Worm (Caenorhabditis elegans) whole organism, mixed stage, embryonic: ENCODE data around the gene tap-1.

Experiments
- blmp-1 ChIP-seq: fragments of 150-350 bp; optimal IDR thresholded peaks from 2 replicates; lab custom pipeline; 2014; ENCODE audit warnings: missing biosample characterization, missing genetic modification characterization
- ceh-43 ChIP-seq: fragments of 200-800 bp; sonication (Bioruptor generic); optimal IDR thresholded peaks from 2 replicates; lab custom pipeline; 2018; ENCODE audit warnings: mild to moderate bottlenecking, missing genetic modification characterization, moderate library complexity, missing compliant biosample characterization
- elt-1 ChIP-seq: sonication (generic microtip); optimal IDR thresholded peaks from 2 replicates; lab custom pipeline; 2017; ENCODE audit warnings: missing genetic modification characterization, mild to moderate bottlenecking, missing compliant biosample characterization, antibody characterized with exemption, moderate library complexity, borderline replicate concordance; ENCODE audit not compliant: insufficient read depth
- lin-13 ChIP-seq: fragments of 150-350 bp; optimal IDR thresholded peaks from 2 replicates; lab custom pipeline; 2014; ENCODE audit warnings: missing biosample characterization, missing genetic modification characterization
- mep-1 ChIP-seq: fragments of 150-350 bp; optimal IDR thresholded peaks from 2 replicates; lab custom pipeline; 2017; ENCODE audit warnings: missing biosample characterization, missing genetic modification reagents, missing genetic modification characterization, inconsistent platforms
- nhr-12 ChIP-seq: fragments of 150-350 bp; optimal IDR thresholded peaks from 2 replicates; lab custom pipeline; 2014; ENCODE audit warnings: missing biosample characterization, missing genetic modification characterization
- nhr-237 ChIP-seq: fragments of 150-350 bp; optimal IDR thresholded peaks from 2 replicates; lab custom pipeline; 2014; ENCODE audit warnings: missing biosample characterization, missing genetic modification characterization
- nhr-76 ChIP-seq: sonication (generic microtip); optimal IDR thresholded peaks from 2 replicates; lab custom pipeline; 2017; ENCODE audit warnings: missing biosample characterization, missing genetic modification characterization
- pha-4 ChIP-seq: fragments of 150-350 bp; optimal IDR thresholded peaks from 2 replicates; lab custom pipeline; 2018; ENCODE audit warnings: missing biosample characterization, missing genetic modification reagents, missing genetic modification characterization
- snpc-4 ChIP-seq: fragments of 150-350 bp; optimal IDR thresholded peaks from 2 replicates; lab custom pipeline; 2014; ENCODE audit warnings: missing biosample characterization, missing genetic modification characterization
- sptf-1 ChIP-seq: sonication (generic microtip); optimal IDR thresholded peaks from 2 replicates; lab custom pipeline; 2017; ENCODE audit warnings: mild to moderate bottlenecking, missing genetic modification characterization, moderate library complexity, missing compliant biosample characterization
- unc-39 ChIP-seq: fragments of 150-350 bp; optimal IDR thresholded peaks from 2 replicates; lab custom pipeline; 2014; ENCODE audit warnings: missing biosample characterization, missing genetic modification characterization
- unc-62 ChIP-seq: fragments of 150-350 bp; optimal IDR thresholded peaks from 2 replicates; lab custom pipeline; 2014; ENCODE audit warnings: missing biosample characterization, missing genetic modification reagents, missing genetic modification characterization

ce11 chrX:14549709-14550199 lies 39.7 kb upstream of the tap-1 start, which contains the start of gene ram-5:
- TF ChIP-seq blmp-1 (tag; lab: Kevin White, UChicago) (no peak), lin-13 (tag; lab: Kevin White, UChicago) (no peak), unc-39 (tag; lab: Kevin White, UChicago) (no peak), ceh-43 (no peak), nhr-76 (no peak), snpc-4 (no peak), unc-62 (GFP tag; lab: Kevin White, UChicago) (no peak), nhr-12 (no peak), pha-4 (tag; lab: Kevin White, UChicago) (no peak), mep-1 (tag; lab: Kevin White, UChicago) (no peak), sptf-1 (no peak), elt-1 (tag; lab: Kevin White, UChicago) (no peak), nhr-237 (tag; lab: Kevin White, UChicago) (no peak)
